Worm (Caenorhabditis elegans) whole organism, L1 larva: Measurements from ENCODE around the gene F13E9.15.

ENCODE experiments used
- C04F5.9 ChIP-seq: sonication (generic microtip); optimal IDR thresholded peaks from 2 replicates; lab custom pipeline; 2016; ENCODE audit warnings: missing genetic modification characterization, missing compliant biosample characterization
- C16A3.4 ChIP-seq: fragments of 150-350 bp; optimal IDR thresholded peaks from 2 replicates; lab custom pipeline; 2014; ENCODE audit warnings: missing biosample characterization, missing genetic modification characterization
- C34B4.2 ChIP-seq: sonication (generic microtip); optimal IDR thresholded peaks from 2 replicates; lab custom pipeline; 2017; ENCODE audit warnings: mild to moderate bottlenecking, missing genetic modification characterization, missing compliant biosample characterization
- Y116A8C.19 ChIP-seq: sonication (generic microtip); optimal IDR thresholded peaks from 2 replicates; lab custom pipeline; 2016; ENCODE audit warnings: missing compliant biosample characterization, missing genetic modification characterization, borderline replicate concordance
- alr-1 ChIP-seq: fragments of 200-800 bp; sonication (Bioruptor generic); optimal IDR thresholded peaks from 2 replicates; lab custom pipeline; 2018; ENCODE audit warnings: borderline replicate concordance, mild to moderate bottlenecking, missing genetic modification characterization, missing compliant biosample characterization
- blmp-1 ChIP-seq: fragments of 150-350 bp; optimal IDR thresholded peaks from 2 replicates; lab custom pipeline; 2014; ENCODE audit warnings: missing biosample characterization, missing genetic modification characterization
- ceh-8 ChIP-seq: fragments of 200-800 bp; sonication (Bioruptor generic); optimal IDR thresholded peaks from 2 replicates; lab custom pipeline; 2018; ENCODE audit warnings: mild to moderate bottlenecking, missing genetic modification characterization, moderate library complexity, missing compliant biosample characterization
- dpl-1 ChIP-seq, 3 experiments: fragments of 150-350 bp in 2 of 3; sonication (generic microtip) in 1 of 3; optimal IDR thresholded peaks; 2 replicates each; lab custom pipeline; 2014 to 2017; ENCODE audit warnings: missing biosample characterization in 3 of 3, missing genetic modification characterization in 3 of 3, missing genetic modification reagents in 3 of 3
- dsc-1 ChIP-seq: sonication (generic microtip); optimal IDR thresholded peaks from 2 replicates; lab custom pipeline; 2016; ENCODE audit warnings: mild to moderate bottlenecking, missing genetic modification characterization, missing compliant biosample characterization
- efl-1 ChIP-seq, 4 experiments: fragments of 150-350 bp; optimal IDR thresholded peaks in 3 of 4; peaks in 1 of 4; 1 replicate in 1 of 4; 2 replicates in 3 of 4; lab custom pipeline; 2014; ENCODE audit warnings: missing biosample characterization in 2 of 4, missing genetic modification characterization in 2 of 4, missing genetic modification reagents in 2 of 4
- elt-3 ChIP-seq, 6 experiments: fragments of 150-350 bp in 1 of 6; sonication (generic microtip); optimal IDR thresholded peaks; 2 replicates each; lab custom pipeline; 2017 to 2018; ENCODE audit warnings: missing biosample characterization in 6 of 6, missing genetic modification characterization in 6 of 6, inconsistent platforms in 1 of 6
- ets-5 ChIP-seq: fragments of 200-800 bp; sonication (Bioruptor generic); IDR thresholded peaks from 2 replicates; pipeline ENCODE4 v1.3.6; 2022; ENCODE audit warnings: missing genetic modification characterization, missing compliant biosample characterization
- fkh-10 ChIP-seq: sonication (generic microtip); optimal IDR thresholded peaks from 2 replicates; lab custom pipeline; 2017; ENCODE audit warnings: missing biosample characterization, missing genetic modification reagents, missing genetic modification characterization
- fkh-4 ChIP-seq: sonication (generic microtip); optimal IDR thresholded peaks from 2 replicates; lab custom pipeline; 2016; ENCODE audit warnings: missing compliant biosample characterization, missing genetic modification characterization, borderline replicate concordance
- fos-1 ChIP-seq: fragments of 150-350 bp; optimal IDR thresholded peaks from 2 replicates; lab custom pipeline; 2014; ENCODE audit warnings: missing biosample characterization, missing genetic modification characterization
- grh-1 ChIP-seq: fragments of 200-800 bp; sonication (Bioruptor generic); IDR thresholded peaks from 2 replicates; pipeline ENCODE4 v1.3.6; 2022; ENCODE audit warnings: missing genetic modification reagents, missing genetic modification characterization, missing compliant biosample characterization
- hlh-4 ChIP-seq: sonication (generic microtip); optimal IDR thresholded peaks from 2 replicates; lab custom pipeline; 2016; ENCODE audit warnings: mild to moderate bottlenecking, missing genetic modification characterization, missing compliant biosample characterization
- irx-1 ChIP-seq: sonication (generic microtip); optimal IDR thresholded peaks from 2 replicates; lab custom pipeline; 2016; ENCODE audit warnings: missing genetic modification characterization, missing compliant biosample characterization
- lin-13 ChIP-seq: fragments of 150-350 bp; optimal IDR thresholded peaks from 2 replicates; lab custom pipeline; 2014; ENCODE audit warnings: missing biosample characterization, missing genetic modification reagents, missing genetic modification characterization
- lin-14 ChIP-seq: fragments of 200-800 bp; sonication (Bioruptor generic); optimal IDR thresholded peaks from 2 replicates; lab custom pipeline; 2018; ENCODE audit warnings: mild to moderate bottlenecking, missing genetic modification characterization, moderate library complexity, missing compliant biosample characterization
- lin-35 ChIP-seq, 2 experiments: fragments of 150-350 bp; optimal IDR thresholded peaks; 2 replicates each; lab custom pipeline; 2014; ENCODE audit warnings: missing biosample characterization in 2 of 2, missing genetic modification characterization in 2 of 2, missing genetic modification reagents in 2 of 2
- lin-39 ChIP-seq: fragments of 150-350 bp; optimal IDR thresholded peaks from 2 replicates; lab custom pipeline; 2014; ENCODE audit warnings: missing biosample characterization, missing genetic modification reagents, missing genetic modification characterization
- lir-3 ChIP-seq: sonication (generic microtip); optimal IDR thresholded peaks from 2 replicates; lab custom pipeline; 2016; ENCODE audit warnings: mild to moderate bottlenecking, missing genetic modification characterization, moderate library complexity, missing compliant biosample characterization; ENCODE audit not compliant: poor library complexity
- lsy-2 ChIP-seq, 2 experiments: fragments of 150-350 bp; optimal IDR thresholded peaks; 2 replicates each; lab custom pipeline; 2014; ENCODE audit warnings: missing biosample characterization in 2 of 2, missing genetic modification characterization in 2 of 2
- mef-2 ChIP-seq: fragments of 150-350 bp; optimal IDR thresholded peaks from 2 replicates; lab custom pipeline; 2014; ENCODE audit warnings: missing biosample characterization, missing genetic modification characterization
- nhr-11 ChIP-seq: fragments of 150-350 bp; optimal IDR thresholded peaks from 2 replicates; lab custom pipeline; 2014; ENCODE audit warnings: missing biosample characterization, missing genetic modification characterization
- nhr-19 ChIP-seq: fragments of 200-800 bp; sonication (Bioruptor generic); conservative IDR thresholded peaks from 2 replicates; pipeline ENCODE4 v1.3.6; 2022; ENCODE audit warnings: missing genetic modification characterization, missing compliant biosample characterization
- nhr-28 ChIP-seq: fragments of 150-350 bp; optimal IDR thresholded peaks from 2 replicates; lab custom pipeline; 2014; ENCODE audit warnings: missing biosample characterization, missing genetic modification characterization
- nhr-71 ChIP-seq: sonication (generic microtip); optimal IDR thresholded peaks from 2 replicates; lab custom pipeline; 2016; ENCODE audit warnings: mild to moderate bottlenecking, missing genetic modification characterization, moderate library complexity, missing compliant biosample characterization
- nhr-76 ChIP-seq: sonication (generic microtip); optimal IDR thresholded peaks from 2 replicates; lab custom pipeline; 2017; ENCODE audit warnings: missing biosample characterization, missing genetic modification characterization
- nhr-84 ChIP-seq: sonication (generic microtip); optimal IDR thresholded peaks from 2 replicates; lab custom pipeline; 2017; ENCODE audit warnings: missing biosample characterization, missing genetic modification characterization
- nhr-85 ChIP-seq: sonication (generic microtip); peaks from one replicate; lab custom pipeline; 2016; ENCODE audit warnings: missing genetic modification characterization, inconsistent platforms, missing compliant biosample characterization
- nhr-90 ChIP-seq: sonication (generic microtip); optimal IDR thresholded peaks from 2 replicates; lab custom pipeline; 2016; ENCODE audit warnings: mild to moderate bottlenecking, missing genetic modification characterization, missing compliant biosample characterization; ENCODE audit not compliant: poor library complexity
- pag-3 ChIP-seq: sonication (generic microtip); optimal IDR thresholded peaks from 2 replicates; lab custom pipeline; 2017; ENCODE audit warnings: missing genetic modification characterization, mild to moderate bottlenecking, missing compliant biosample characterization, antibody characterized with exemption, borderline replicate concordance; ENCODE audit not compliant: insufficient read depth
- skn-1 ChIP-seq: fragments of 150-350 bp; optimal IDR thresholded peaks from 2 replicates; lab custom pipeline; 2014; ENCODE audit warnings: missing biosample characterization, missing genetic modification characterization
- snpc-4 ChIP-seq: fragments of 150-350 bp; optimal IDR thresholded peaks from 2 replicates; lab custom pipeline; 2014; ENCODE audit warnings: missing biosample characterization, missing genetic modification characterization
- sptf-1 ChIP-seq: fragments of 150-350 bp; optimal IDR thresholded peaks from 2 replicates; lab custom pipeline; 2014; ENCODE audit warnings: missing biosample characterization, missing genetic modification characterization
- unc-130 ChIP-seq: fragments of 150-350 bp; optimal IDR thresholded peaks from 2 replicates; lab custom pipeline; 2017; ENCODE audit warnings: missing biosample characterization, missing genetic modification characterization, inconsistent platforms
- vab-15 ChIP-seq: sonication (generic microtip); optimal IDR thresholded peaks from 2 replicates; lab custom pipeline; 2017; ENCODE audit warnings: missing genotype, mild to moderate bottlenecking, missing genetic modification characterization, missing compliant biosample characterization
- xbp-1 ChIP-seq: sonication (generic microtip); optimal IDR thresholded peaks from 2 replicates; lab custom pipeline; 2016; ENCODE audit warnings: missing genetic modification characterization, missing compliant biosample characterization
- ztf-11 ChIP-seq, 2 experiments: sonication (generic microtip); optimal IDR thresholded peaks; 2 replicates each; lab custom pipeline; 2016 to 2017; ENCODE audit warnings: missing genetic modification characterization in 2 of 2, missing biosample characterization in 1 of 2, missing compliant biosample characterization in 1 of 2
- ztf-4 ChIP-seq: fragments of 150-350 bp; optimal IDR thresholded peaks from 2 replicates; lab custom pipeline; 2014; ENCODE audit warnings: missing biosample characterization, missing genetic modification characterization

F13E9.15 gene

DNA sequence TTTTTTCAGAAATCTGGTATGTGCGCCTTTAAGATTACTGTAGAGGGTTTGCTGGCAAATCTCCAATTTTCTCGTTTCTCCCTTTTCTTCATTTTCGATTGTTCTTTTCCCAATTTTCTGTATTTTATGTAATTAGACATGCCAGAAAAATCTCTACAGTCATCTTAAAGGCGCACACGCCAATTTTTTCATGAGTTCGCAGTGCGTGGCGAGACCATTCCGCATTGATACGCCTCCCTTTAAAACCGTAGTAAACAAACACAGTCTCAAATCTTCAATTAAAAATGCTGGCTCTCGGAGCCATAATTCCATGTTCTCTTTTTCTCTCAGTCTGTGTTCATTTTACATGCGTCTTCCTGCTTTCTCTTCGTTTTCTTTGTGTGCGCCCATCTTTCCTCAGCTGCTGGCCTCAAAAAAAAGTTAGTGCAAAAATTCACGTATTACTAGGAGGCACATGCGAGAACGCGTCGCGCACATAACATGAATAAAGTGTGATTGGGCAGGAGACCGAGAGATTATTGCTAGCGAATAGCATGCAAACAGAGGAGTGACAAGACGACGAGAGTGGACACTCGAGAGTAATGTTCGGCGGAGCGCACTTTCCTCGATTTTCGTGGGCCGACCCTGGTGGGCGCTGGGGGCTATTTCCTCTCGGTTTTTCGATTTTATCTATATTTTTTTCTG, 29.3 kb upstream of the F13E9.15 start (continued):
- no peak for TF ChIP-seq nhr-84 (tag; lab: Kevin White, UChicago)
- TF ChIP-seq C16A3.4 (tag; lab: Kevin White, UChicago) = peak; percentile 47
- no peak for TF ChIP-seq lir-3 (tag; lab: Kevin White, UChicago)
- TF ChIP-seq ztf-4 (tag; lab: Kevin White, UChicago) = peak; percentile 21
- TF ChIP-seq ztf-11 (tag; optimal IDR thresholded peaks at IDR 0.05; lab: Kevin White, UChicago) = no peak
- no peak for TF ChIP-seq C04F5.9 (tag; lab: Kevin White, UChicago)
- peak; percentile 74 for TF ChIP-seq lin-13
- peak; percentile 51 for TF ChIP-seq unc-130 (tag; lab: Kevin White, UChicago)
- TF ChIP-seq Y116A8C.19 (tag; lab: Kevin White, UChicago) = no peak
- TF ChIP-seq alr-1 (tag; lab: Kevin White, UChicago) = no peak

DNA sequence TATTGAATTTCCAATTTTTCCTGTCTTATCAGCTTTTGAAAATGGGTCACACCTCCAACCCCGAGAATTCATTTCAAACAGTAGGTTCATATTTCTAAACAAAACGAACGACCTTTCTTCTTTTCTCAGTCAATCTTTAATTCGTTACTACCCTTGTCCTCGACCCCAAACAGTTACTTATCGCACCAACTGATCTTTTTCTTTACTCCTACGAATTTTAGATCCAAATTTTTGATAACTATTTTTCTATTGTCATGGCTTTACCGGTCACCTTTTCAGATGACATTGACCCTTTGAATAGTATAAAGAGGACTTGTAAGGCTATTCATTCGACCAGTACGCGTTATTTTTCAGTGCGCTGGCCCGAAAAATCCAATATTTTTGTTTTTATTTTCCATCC, 26.5 kb upstream of the F13E9.15 start:
- TF ChIP-seq fkh-4 (no peak), dsc-1 (tag; lab: Kevin White, UChicago) (no peak), alr-1 (tag; lab: Kevin White, UChicago) (no peak), lin-14 (no peak), nhr-85 (tag; lab: Kevin White, UChicago) (peak; percentile 49)

DNA sequence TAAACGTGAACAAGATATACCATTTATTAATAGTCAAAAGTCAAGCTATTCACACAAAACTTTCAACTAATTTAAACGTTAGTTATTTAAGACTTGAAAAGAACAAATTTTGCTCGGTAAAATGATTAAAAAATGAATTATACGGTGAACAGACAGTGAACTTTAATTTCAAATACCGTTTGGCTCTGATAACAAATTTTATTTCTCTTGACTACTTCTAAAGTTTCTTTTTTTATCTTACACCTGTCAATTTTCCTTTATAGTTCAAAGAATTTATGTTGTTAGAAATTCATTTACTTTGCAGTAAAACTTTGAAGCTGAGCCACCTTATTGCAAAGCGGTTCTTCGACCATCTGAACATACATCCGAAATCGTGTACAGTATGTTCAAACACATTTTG, 25.7 kb upstream of the F13E9.15 start, which contains the start of gene ZK593.3:
TSS of gene ZK593.3 (plus strand) at position 301 of the 400 bp plus-strand sequence.
- TF ChIP-seq blmp-1 (tag; lab: Kevin White, UChicago) (no peak), hlh-4 (tag; lab: Kevin White, UChicago) (no peak), pag-3 (no peak), nhr-76 (tag; lab: Kevin White, UChicago) (no peak)
- TF ChIP-seq, all 84 proteins: peak for 0

DNA sequence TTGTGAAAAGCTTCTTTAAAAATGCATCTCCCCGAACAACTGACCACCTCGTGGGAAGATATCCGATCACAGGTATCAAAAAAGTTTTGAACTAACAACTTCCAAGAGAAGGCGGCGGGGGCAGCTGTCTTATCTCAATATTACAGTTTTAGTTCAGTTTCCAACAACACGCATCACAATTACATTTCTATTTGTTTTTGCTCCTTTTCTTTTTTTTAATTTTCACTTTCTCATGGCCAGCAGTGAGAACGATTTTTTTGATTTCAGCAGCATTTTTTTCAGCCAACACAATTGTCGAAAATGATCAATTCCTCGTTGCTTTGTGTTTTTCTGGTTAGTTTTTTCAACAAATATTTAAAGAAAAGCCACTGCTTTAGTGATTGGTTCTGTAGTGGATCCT, 23.4 kb upstream of the F13E9.15 start, which contains the start of gene ZK593.2:
TSS of gene ZK593.2 (plus strand) at position 301 of the 400 bp plus-strand sequence.
- TF ChIP-seq grh-1 (no peak), dpl-1 (GFP tag; optimal IDR thresholded peaks at IDR 0.05; lab: Kevin White, UChicago) (no peak), pag-3 (no peak), sptf-1 (no peak), skn-1 (tag; lab: Kevin White, UChicago) (no peak), C04F5.9 (tag; lab: Kevin White, UChicago) (no peak), irx-1 (tag; lab: Kevin White, UChicago) (no peak), lsy-2 (tag; optimal IDR thresholded peaks at IDR 0.05; lab: Kevin White, UChicago) (no peak), C34B4.2 (tag; lab: Kevin White, UChicago) (no peak), ztf-11 (tag; optimal IDR thresholded peaks at IDR 0.05; lab: Kevin White, UChicago) (no peak), vab-15 (tag; lab: Kevin White, UChicago) (no peak)

DNA sequence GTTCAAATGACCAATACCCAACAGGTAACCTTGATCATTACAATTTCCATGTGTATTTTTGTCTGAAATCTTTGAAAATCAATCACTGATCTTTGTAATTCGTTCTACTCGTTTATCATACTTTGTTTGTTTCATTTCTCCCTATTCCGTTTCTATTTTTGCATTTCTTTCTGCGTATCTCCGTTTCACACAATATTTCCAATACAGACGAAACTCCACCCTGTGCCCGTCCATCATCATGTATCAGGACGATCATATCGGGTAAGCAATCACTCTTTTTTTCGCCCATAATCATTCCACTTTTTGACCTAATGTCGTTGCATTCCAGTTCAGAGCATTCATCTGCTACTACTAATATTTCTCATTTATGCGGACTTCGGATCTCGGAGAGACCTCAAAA, 20.0 kb upstream of the F13E9.15 start, which contains the start of gene pyk-2:
TSS of gene pyk-2 (plus strand) at position 206 of the 400 bp plus-strand sequence.
- TF ChIP-seq lir-3 (tag; lab: Kevin White, UChicago) = no peak
- TF ChIP-seq grh-1 = no peak
- TF ChIP-seq dsc-1 (tag; lab: Kevin White, UChicago) = no peak
- TF ChIP-seq fkh-10 (GFP tag; lab: Kevin White, UChicago) = no peak
- no peak for TF ChIP-seq xbp-1 (tag; lab: Kevin White, UChicago)
- TF ChIP-seq snpc-4 = no peak
- TF ChIP-seq nhr-71 (tag; lab: Kevin White, UChicago) = peak; percentile 56
- peak; percentile 22 for TF ChIP-seq nhr-90 (tag; lab: Kevin White, UChicago)
- TF ChIP-seq C34B4.2 (tag; lab: Kevin White, UChicago) = no peak
- TF ChIP-seq nhr-28 (tag; lab: Kevin White, UChicago) = no peak
- no peak for TF ChIP-seq lin-39 (tag; lab: Kevin White, UChicago)
- TF ChIP-seq efl-1 (optimal IDR thresholded peaks at IDR 0.05; lab: Kevin White, UChicago) = no peak
- peak in 1 of 2 experiments; percentile 75 for TF ChIP-seq efl-1 (GFP tag; optimal IDR thresholded peaks at IDR 0.05 in 1 of 2; lab: Kevin White, UChicago)
- no peak for TF ChIP-seq ceh-8 (GFP tag; lab: Kevin White, UChicago)
- peak in 1 of 2 experiments; percentile 29 for TF ChIP-seq lin-35 (GFP tag; optimal IDR thresholded peaks at IDR 0.05; lab: Kevin White, UChicago)
- TF ChIP-seq lin-14 = peak; percentile 59
- TF ChIP-seq nhr-85 (tag; lab: Kevin White, UChicago) = peak; percentile 88
- no peak for TF ChIP-seq ets-5
- TF ChIP-seq elt-3 (tag; optimal IDR thresholded peaks at IDR 0.05; lab: Kevin White, UChicago) = peak in 3 of 6 experiments; percentile 29 to 65 (median 64)
- TF ChIP-seq fos-1 = no peak
- no peak for TF ChIP-seq nhr-11
- TF ChIP-seq nhr-19 = peak; percentile 26
- TF ChIP-seq mef-2 = no peak
